Worm (Caenorhabditis elegans) whole organism, late embryonic: ENCODE measurements around the gene K11D12.14.

ENCODE experiments used
- ceh-19 ChIP-seq: fragments of 200-800 bp; sonication (Bioruptor generic); optimal IDR thresholded peaks from 2 replicates; lab custom pipeline; 2018; ENCODE audit warnings: mild to moderate bottlenecking, missing genetic modification characterization, missing compliant biosample characterization
- ceh-9 ChIP-seq: sonication (generic microtip); optimal IDR thresholded peaks from 2 replicates; lab custom pipeline; 2016; ENCODE audit warnings: mild to moderate bottlenecking, missing genetic modification characterization, inconsistent platforms, missing compliant biosample characterization
- dve-1 ChIP-seq: sonication (generic microtip); optimal IDR thresholded peaks from 2 replicates; lab custom pipeline; 2017; ENCODE audit warnings: antibody characterized with exemption, mild to moderate bottlenecking, missing genetic modification characterization, missing compliant biosample characterization
- hlh-8 ChIP-seq: sonication (generic microtip); optimal IDR thresholded peaks from 2 replicates; lab custom pipeline; 2016; ENCODE audit warnings: missing genotype, missing genetic modification characterization, missing compliant biosample characterization
- lim-6 ChIP-seq: sonication (generic microtip); optimal IDR thresholded peaks from 2 replicates; lab custom pipeline; 2016; ENCODE audit warnings: missing genetic modification characterization, missing compliant biosample characterization
- sox-4 ChIP-seq: sonication (generic microtip); optimal IDR thresholded peaks from 2 replicates; lab custom pipeline; 2017; ENCODE audit warnings: mild to moderate bottlenecking, missing genetic modification characterization, inconsistent platforms, missing compliant biosample characterization
- tbx-2 ChIP-seq: sonication (generic microtip); optimal IDR thresholded peaks from 2 replicates; lab custom pipeline; 2016; ENCODE audit warnings: missing genetic modification characterization, missing compliant biosample characterization

- no peak for TF ChIP-seq ceh-9 (tag; lab: Kevin White, UChicago)
- no peak for TF ChIP-seq tbx-2
- TF ChIP-seq ceh-19 = no peak
- no peak for TF ChIP-seq hlh-8
- no peak for TF ChIP-seq lim-6 (tag; lab: Kevin White, UChicago)
- TF ChIP-seq dve-1 (tag; lab: Kevin White, UChicago) = no peak
- TF ChIP-seq sox-4 (tag; lab: Kevin White, UChicago) = no peak
Observed at ce11 chrV:5031764-5032163, 17.7 kb upstream of the K11D12.14 start.
